Worm (Caenorhabditis elegans) whole organism, L1 larva: ENCODE data around the gene farl-11.

Source experiments
- C34B4.2 ChIP-seq: sonication (generic microtip); optimal IDR thresholded peaks from 2 replicates; lab custom pipeline; 2017; ENCODE audit warnings: mild to moderate bottlenecking, missing genetic modification characterization, missing compliant biosample characterization
- Y116A8C.19 ChIP-seq: sonication (generic microtip); optimal IDR thresholded peaks from 2 replicates; lab custom pipeline; 2016; ENCODE audit warnings: missing compliant biosample characterization, missing genetic modification characterization, borderline replicate concordance
- aly-2 ChIP-seq: fragments of 150-350 bp; optimal IDR thresholded peaks from 2 replicates; lab custom pipeline; 2014; ENCODE audit warnings: missing biosample characterization, missing genetic modification characterization
- blmp-1 ChIP-seq: fragments of 150-350 bp; optimal IDR thresholded peaks from 2 replicates; lab custom pipeline; 2014; ENCODE audit warnings: missing biosample characterization, missing genetic modification characterization
- ceh-8 ChIP-seq: fragments of 200-800 bp; sonication (Bioruptor generic); optimal IDR thresholded peaks from 2 replicates; lab custom pipeline; 2018; ENCODE audit warnings: mild to moderate bottlenecking, missing genetic modification characterization, moderate library complexity, missing compliant biosample characterization
- ces-1 ChIP-seq: fragments of 150-350 bp; optimal IDR thresholded peaks from 2 replicates; lab custom pipeline; 2014; ENCODE audit warnings: missing biosample characterization, missing genetic modification reagents, missing genetic modification characterization
- efl-1 ChIP-seq, 4 experiments: fragments of 150-350 bp; optimal IDR thresholded peaks in 3 of 4; peaks in 1 of 4; 1 replicate in 1 of 4; 2 replicates in 3 of 4; lab custom pipeline; 2014; ENCODE audit warnings: missing biosample characterization in 2 of 4, missing genetic modification characterization in 2 of 4, missing genetic modification reagents in 2 of 4
- egl-13 ChIP-seq: sonication (generic microtip); optimal IDR thresholded peaks from 2 replicates; lab custom pipeline; 2016; ENCODE audit warnings: missing genotype, missing genetic modification reagents, missing genetic modification characterization, missing compliant biosample characterization
- egl-27 ChIP-seq, 2 experiments: fragments of 150-350 bp in 1 of 2; sonication (generic microtip); optimal IDR thresholded peaks; 3 replicates each; lab custom pipeline; 2017 to 2018; ENCODE audit warnings: missing biosample characterization in 2 of 2, missing genetic modification characterization in 2 of 2, missing genetic modification reagents in 2 of 2
- elt-2 ChIP-seq: sonication (generic microtip); optimal IDR thresholded peaks from 2 replicates; lab custom pipeline; 2016; ENCODE audit warnings: missing genetic modification characterization, mild to moderate bottlenecking, inconsistent platforms, missing compliant biosample characterization, missing genetic modification reagents
- fkh-10 ChIP-seq: sonication (generic microtip); optimal IDR thresholded peaks from 2 replicates; lab custom pipeline; 2017; ENCODE audit warnings: missing biosample characterization, missing genetic modification reagents, missing genetic modification characterization
- fkh-4 ChIP-seq: sonication (generic microtip); optimal IDR thresholded peaks from 2 replicates; lab custom pipeline; 2016; ENCODE audit warnings: missing compliant biosample characterization, missing genetic modification characterization, borderline replicate concordance
- fos-1 ChIP-seq: fragments of 150-350 bp; optimal IDR thresholded peaks from 2 replicates; lab custom pipeline; 2014; ENCODE audit warnings: missing biosample characterization, missing genetic modification characterization
- grh-1 ChIP-seq: fragments of 200-800 bp; sonication (Bioruptor generic); IDR thresholded peaks from 2 replicates; pipeline ENCODE4 v1.3.6; 2022; ENCODE audit warnings: missing genetic modification reagents, missing genetic modification characterization, missing compliant biosample characterization
- isw-1 ChIP-seq: fragments of 200-800 bp; sonication (Bioruptor generic); IDR thresholded peaks from 2 replicates; pipeline ENCODE4 v1.3.6; 2022; ENCODE audit warnings: missing genetic modification characterization, missing compliant biosample characterization
- jun-1 ChIP-seq: fragments of 150-350 bp; optimal IDR thresholded peaks from 2 replicates; lab custom pipeline; 2014; ENCODE audit warnings: missing biosample characterization, missing genetic modification reagents, missing genetic modification characterization
- lin-13 ChIP-seq: fragments of 150-350 bp; optimal IDR thresholded peaks from 2 replicates; lab custom pipeline; 2014; ENCODE audit warnings: missing biosample characterization, missing genetic modification reagents, missing genetic modification characterization
- lin-14 ChIP-seq: fragments of 200-800 bp; sonication (Bioruptor generic); optimal IDR thresholded peaks from 2 replicates; lab custom pipeline; 2018; ENCODE audit warnings: mild to moderate bottlenecking, missing genetic modification characterization, moderate library complexity, missing compliant biosample characterization
- lin-35 ChIP-seq, 2 experiments: fragments of 150-350 bp; optimal IDR thresholded peaks; 2 replicates each; lab custom pipeline; 2014; ENCODE audit warnings: missing biosample characterization in 2 of 2, missing genetic modification characterization in 2 of 2, missing genetic modification reagents in 2 of 2
- lir-3 ChIP-seq: sonication (generic microtip); optimal IDR thresholded peaks from 2 replicates; lab custom pipeline; 2016; ENCODE audit warnings: mild to moderate bottlenecking, missing genetic modification characterization, moderate library complexity, missing compliant biosample characterization; ENCODE audit not compliant: poor library complexity
- mdl-1 ChIP-seq, 2 experiments: fragments of 150-350 bp; optimal IDR thresholded peaks; 2 replicates each; lab custom pipeline; 2014 to 2017; ENCODE audit warnings: missing biosample characterization in 2 of 2, missing genetic modification characterization in 2 of 2, inconsistent platforms in 1 of 2
- mef-2 ChIP-seq: fragments of 150-350 bp; optimal IDR thresholded peaks from 2 replicates; lab custom pipeline; 2014; ENCODE audit warnings: missing biosample characterization, missing genetic modification characterization
- nhr-19 ChIP-seq: fragments of 200-800 bp; sonication (Bioruptor generic); conservative IDR thresholded peaks from 2 replicates; pipeline ENCODE4 v1.3.6; 2022; ENCODE audit warnings: missing genetic modification characterization, missing compliant biosample characterization
- nhr-20 ChIP-seq: sonication (generic microtip); optimal IDR thresholded peaks from 2 replicates; lab custom pipeline; 2016; ENCODE audit warnings: mild to moderate bottlenecking, missing genetic modification characterization, missing compliant biosample characterization
- nhr-237 ChIP-seq: fragments of 150-350 bp; optimal IDR thresholded peaks from 2 replicates; lab custom pipeline; 2014; ENCODE audit warnings: missing biosample characterization, missing genetic modification characterization
- nhr-28 ChIP-seq: fragments of 150-350 bp; optimal IDR thresholded peaks from 2 replicates; lab custom pipeline; 2014; ENCODE audit warnings: missing biosample characterization, missing genetic modification characterization
- nhr-71 ChIP-seq: sonication (generic microtip); optimal IDR thresholded peaks from 2 replicates; lab custom pipeline; 2016; ENCODE audit warnings: mild to moderate bottlenecking, missing genetic modification characterization, moderate library complexity, missing compliant biosample characterization
- nhr-76 ChIP-seq: sonication (generic microtip); optimal IDR thresholded peaks from 2 replicates; lab custom pipeline; 2017; ENCODE audit warnings: missing biosample characterization, missing genetic modification characterization
- nhr-77 ChIP-seq: fragments of 150-350 bp; optimal IDR thresholded peaks from 2 replicates; lab custom pipeline; 2014; ENCODE audit warnings: missing biosample characterization, missing genetic modification characterization
- nhr-84 ChIP-seq: sonication (generic microtip); optimal IDR thresholded peaks from 2 replicates; lab custom pipeline; 2017; ENCODE audit warnings: missing biosample characterization, missing genetic modification characterization
- nhr-85 ChIP-seq: sonication (generic microtip); peaks from one replicate; lab custom pipeline; 2016; ENCODE audit warnings: missing genetic modification characterization, inconsistent platforms, missing compliant biosample characterization
- pax-3 ChIP-seq: fragments of 200-800 bp; sonication (Bioruptor generic); optimal IDR thresholded peaks from 2 replicates; lab custom pipeline; 2018; ENCODE audit warnings: mild to moderate bottlenecking, missing genetic modification characterization, moderate library complexity, missing compliant biosample characterization
- pqm-1 ChIP-seq: sonication (generic microtip); optimal IDR thresholded peaks from 3 replicates; lab custom pipeline; 2017; ENCODE audit warnings: missing biosample characterization, missing genetic modification characterization
- rnt-1 ChIP-seq: sonication (generic microtip); optimal IDR thresholded peaks from 2 replicates; lab custom pipeline; 2016; ENCODE audit warnings: mild to moderate bottlenecking, missing genetic modification characterization, moderate library complexity, missing compliant biosample characterization
- skn-1 ChIP-seq: fragments of 150-350 bp; optimal IDR thresholded peaks from 2 replicates; lab custom pipeline; 2014; ENCODE audit warnings: missing biosample characterization, missing genetic modification characterization
- sox-4 ChIP-seq: sonication (generic microtip); optimal IDR thresholded peaks from 2 replicates; lab custom pipeline; 2016; ENCODE audit warnings: missing genetic modification characterization, missing compliant biosample characterization
- tbx-2 ChIP-seq: sonication (generic microtip); optimal IDR thresholded peaks from 2 replicates; lab custom pipeline; 2016; ENCODE audit warnings: missing genetic modification characterization, missing compliant biosample characterization
- unc-30 ChIP-seq: sonication (generic microtip); optimal IDR thresholded peaks from 2 replicates; lab custom pipeline; 2017; ENCODE audit warnings: missing biosample characterization, missing genetic modification characterization
- unc-62 ChIP-seq: fragments of 150-350 bp; optimal IDR thresholded peaks from 2 replicates; lab custom pipeline; 2014; ENCODE audit warnings: missing biosample characterization, missing genetic modification reagents, missing genetic modification characterization
- unc-86 ChIP-seq: sonication (generic microtip); optimal IDR thresholded peaks from 2 replicates; lab custom pipeline; 2016; ENCODE audit warnings: missing genetic modification characterization, missing compliant biosample characterization
- unc-98 ChIP-seq: fragments of 200-800 bp; sonication (Bioruptor generic); IDR thresholded peaks from 2 replicates; pipeline ENCODE4 v1.3.6; 2022; ENCODE audit warnings: missing genetic modification characterization, missing compliant biosample characterization
- xbp-1 ChIP-seq: sonication (generic microtip); optimal IDR thresholded peaks from 2 replicates; lab custom pipeline; 2016; ENCODE audit warnings: missing genetic modification characterization, missing compliant biosample characterization
- zag-1 ChIP-seq: fragments of 150-350 bp; optimal IDR thresholded peaks from 2 replicates; lab custom pipeline; 2014; ENCODE audit warnings: missing biosample characterization, missing genetic modification characterization

Gene farl-11

DNA sequence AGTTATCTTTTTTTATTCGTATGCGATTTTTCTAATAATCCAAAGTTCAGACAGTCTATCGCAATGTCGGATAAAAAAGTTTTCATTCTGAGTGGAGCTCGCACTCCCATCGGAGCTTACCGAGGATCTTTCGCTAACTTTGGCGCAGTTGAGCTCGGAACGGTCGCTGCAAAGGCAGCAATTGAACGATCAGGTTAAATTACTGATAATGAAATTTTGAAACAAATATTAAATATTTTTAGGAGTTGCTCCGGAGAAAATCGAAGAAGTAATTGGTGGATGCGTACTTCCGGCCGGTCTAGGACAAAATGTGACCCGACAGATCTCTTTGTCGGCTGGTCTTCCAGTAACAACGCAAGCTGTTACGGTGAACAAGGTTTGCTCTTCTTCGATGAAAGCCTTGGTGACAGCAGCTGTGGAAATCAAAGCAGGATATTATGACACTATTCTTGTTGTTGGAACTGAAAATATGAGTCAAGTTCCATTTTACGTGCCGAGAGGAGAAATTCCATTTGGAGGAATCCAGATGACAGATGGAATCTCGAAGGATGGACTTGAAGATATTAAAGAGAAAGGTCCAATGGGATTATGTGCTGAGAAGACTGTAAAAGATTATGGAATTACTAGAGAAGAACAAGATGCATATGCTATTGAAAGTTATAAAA lies 29.1 kb downstream of the farl-11 start, which contains the start of gene T02G5.7:
TSS of gene T02G5.7 (plus strand) at position 51 of the 665 bp plus-strand sequence.
- 0 out of 2 replicates have a peak, but pooled peaks have one; percentile 5 for TF ChIP-seq grh-1 (GFP tag; lab: Robert Waterston, UW)
- no peak for TF ChIP-seq egl-27 (tag; optimal IDR thresholded peaks at IDR 0.05; lab: Kevin White, UChicago)

DNA sequence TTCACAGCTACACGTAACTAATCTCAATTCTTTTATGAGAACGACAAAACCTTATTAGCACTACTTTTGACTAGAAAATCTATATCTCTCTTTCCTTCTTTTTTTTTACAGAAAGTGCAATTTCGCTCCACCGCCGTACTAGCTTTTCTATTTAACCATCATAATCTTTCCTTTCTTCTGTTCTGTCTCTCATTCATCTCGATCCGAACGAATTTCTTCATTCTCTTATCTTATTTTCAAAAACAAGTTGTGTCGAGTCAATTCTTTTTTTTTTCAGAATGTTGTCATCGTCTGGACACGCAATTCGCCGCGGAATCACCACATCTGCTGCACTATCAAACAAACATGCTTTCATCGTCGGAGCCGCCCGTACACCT lies 31.3 kb downstream of the farl-11 start, which contains the start of gene kat-1:
TSS of gene kat-1 (plus strand) at position 278 of the 377 bp plus-strand sequence.
- TF ChIP-seq efl-1 (optimal IDR thresholded peaks at IDR 0.05; lab: Kevin White, UChicago) (no peak), efl-1 (GFP tag; optimal IDR thresholded peaks at IDR 0.05 in 1 of 2; lab: Kevin White, UChicago) (no peak), fos-1 (tag; lab: Kevin White, UChicago) (no peak), sox-4 (tag; lab: Kevin White, UChicago) (no peak), fkh-4 (tag; lab: Kevin White, UChicago) (no peak), pax-3 (no peak), egl-13 (no peak), blmp-1 (tag; lab: Kevin White, UChicago) (no peak), nhr-20 (tag; lab: Kevin White, UChicago) (no peak), Y116A8C.19 (tag; lab: Kevin White, UChicago) (no peak), unc-98 (GFP tag; lab: Robert Waterston, UW) (no peak), egl-27 (tag; optimal IDR thresholded peaks at IDR 0.05; lab: Kevin White, UChicago) (no peak), grh-1 (GFP tag; lab: Robert Waterston, UW) (no peak), nhr-85 (tag; lab: Kevin White, UChicago) (no peak), C34B4.2 (tag; lab: Kevin White, UChicago) (no peak), lin-13 (no peak), skn-1 (tag; lab: Kevin White, UChicago) (no peak), ceh-8 (GFP tag; lab: Kevin White, UChicago) (no peak)
- TF ChIP-seq, all 84 proteins: peak for 0

DNA sequence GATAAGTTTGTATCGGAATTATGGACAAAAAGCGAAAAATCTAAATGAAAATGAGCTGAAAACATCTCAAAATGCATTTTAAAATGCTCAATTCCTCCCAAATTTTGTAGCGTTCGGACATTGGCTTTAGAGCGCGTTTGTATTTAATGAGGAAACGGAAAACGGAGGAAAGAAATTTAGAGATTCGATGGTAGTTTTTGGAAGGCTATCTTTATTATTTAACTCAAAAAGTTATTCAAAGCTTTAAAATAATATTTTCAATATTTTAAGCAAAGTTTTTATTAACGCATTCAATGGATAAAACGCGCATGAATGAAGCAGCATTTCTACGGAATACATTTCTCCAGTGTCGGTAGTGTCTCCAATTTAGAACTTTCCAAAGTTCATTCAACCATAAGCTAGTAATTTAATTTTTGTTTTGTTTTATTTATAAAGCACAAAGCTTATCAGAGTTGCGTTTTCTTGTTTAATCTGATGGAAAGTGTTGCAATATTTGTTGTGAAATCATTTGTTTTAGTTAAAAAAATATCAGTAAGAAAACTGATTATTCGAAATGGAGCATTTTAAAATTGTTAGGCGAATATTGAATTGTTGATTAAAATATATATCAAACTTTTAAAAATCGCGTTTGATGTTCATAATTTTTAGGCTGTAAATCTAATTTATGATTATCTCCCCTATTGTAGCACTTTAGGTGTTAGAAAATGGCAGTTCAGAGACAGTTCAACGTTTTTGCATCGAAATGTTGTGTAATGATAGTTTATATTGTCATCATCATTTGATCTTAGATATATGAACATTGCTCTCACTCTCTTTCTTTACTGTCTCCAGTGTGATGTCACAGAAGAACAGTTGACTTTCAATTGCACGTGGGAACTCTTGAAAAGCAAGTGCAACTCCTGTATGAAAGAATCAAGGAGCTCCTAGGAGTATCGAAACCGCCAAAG lies 32.0 kb downstream of the farl-11 start:
- no peak for TF ChIP-seq nhr-84 (tag; lab: Kevin White, UChicago)
- peak; percentile 74 for TF ChIP-seq tbx-2 (tag; lab: Kevin White, UChicago)
- TF ChIP-seq lin-35 (GFP tag; optimal IDR thresholded peaks at IDR 0.05; lab: Kevin White, UChicago), result peak; percentile 72 to 78
- TF ChIP-seq nhr-77 (tag; lab: Kevin White, UChicago), result peak; percentile 37
- no peak for TF ChIP-seq egl-27 (tag; optimal IDR thresholded peaks at IDR 0.05; lab: Kevin White, UChicago)
- peak; percentile 68 for TF ChIP-seq rnt-1 (tag; lab: Kevin White, UChicago)
- peak; percentile 81 for TF ChIP-seq xbp-1 (tag; lab: Kevin White, UChicago)
- no peak for TF ChIP-seq nhr-28 (tag; lab: Kevin White, UChicago)
- TF ChIP-seq fkh-10 (GFP tag; lab: Kevin White, UChicago), result peak; percentile 8
- no peak for TF ChIP-seq Y116A8C.19 (tag; lab: Kevin White, UChicago)
- peak; percentile 58 for TF ChIP-seq nhr-237 (tag; lab: Kevin White, UChicago)
- peak; percentile 56 for TF ChIP-seq nhr-19 (GFP tag; lab: Robert Waterston, UW)
- TF ChIP-seq efl-1 (optimal IDR thresholded peaks at IDR 0.05; lab: Kevin White, UChicago), result peak; percentile 67 to 68
- TF ChIP-seq efl-1 (GFP tag; optimal IDR thresholded peaks at IDR 0.05 in 1 of 2; lab: Kevin White, UChicago), result peak; percentile 58 to 79
- TF ChIP-seq nhr-71 (tag; lab: Kevin White, UChicago), result peak; percentile 84
- no peak for TF ChIP-seq jun-1 (tag; lab: Kevin White, UChicago)
- TF ChIP-seq nhr-85 (tag; lab: Kevin White, UChicago), result peak; percentile 85
- peak; percentile 55 for TF ChIP-seq blmp-1 (tag; lab: Kevin White, UChicago)
- TF ChIP-seq unc-98 (GFP tag; lab: Robert Waterston, UW), result peak; percentile 88
- TF ChIP-seq lir-3 (tag; lab: Kevin White, UChicago), result peak; percentile 83
- no peak for TF ChIP-seq pqm-1 (tag; lab: Kevin White, UChicago)
- TF ChIP-seq mef-2, result no peak
- peak; percentile 17 for TF ChIP-seq ceh-8 (GFP tag; lab: Kevin White, UChicago)
- no peak for TF ChIP-seq ces-1 (GFP tag; lab: Kevin White, UChicago)
- TF ChIP-seq zag-1, result no peak
- peak; percentile 35 for TF ChIP-seq elt-2 (tag; lab: Kevin White, UChicago)
- peak; percentile 12 for TF ChIP-seq aly-2
- TF ChIP-seq unc-30, result no peak
- peak; percentile 76 for TF ChIP-seq isw-1 (GFP tag; lab: Robert Waterston, UW)
- TF ChIP-seq unc-86, result peak; percentile 59
- TF ChIP-seq fkh-4 (tag; lab: Kevin White, UChicago), result peak; percentile 17
- no peak for TF ChIP-seq unc-62
- peak in 1 of 2 experiments; percentile 17 for TF ChIP-seq mdl-1 (tag; optimal IDR thresholded peaks at IDR 0.05; lab: Kevin White, UChicago)
- no peak for TF ChIP-seq nhr-76 (tag; lab: Kevin White, UChicago)
- TF ChIP-seq lin-14 (GFP tag; lab: Kevin White, UChicago), result peak; percentile 94
